Worm (Caenorhabditis elegans) whole organism, midembryonic: ENCODE measurements around the gene his-31.

Experiments used
- T22C8.4 ChIP-seq: fragments of 200-800 bp; sonication (Bioruptor generic); IDR thresholded peaks from 2 replicates; pipeline ENCODE4 v1.3.6; 2022; ENCODE audit warnings: missing genetic modification characterization, missing compliant biosample characterization
- cog-1 ChIP-seq: sonication (generic microtip); optimal IDR thresholded peaks from 2 replicates; lab custom pipeline; 2016; ENCODE audit warnings: missing genetic modification characterization, missing compliant biosample characterization
- flt-1 ChIP-seq: fragments of 200-800 bp; sonication (Bioruptor generic); IDR thresholded peaks from 2 replicates; pipeline ENCODE4 v1.3.6; 2022; ENCODE audit warnings: missing genetic modification characterization, missing compliant biosample characterization
- klf-2 ChIP-seq: fragments of 200-800 bp; sonication (Bioruptor generic); conservative IDR thresholded peaks from 2 replicates; pipeline ENCODE4 v1.3.6; 2022; ENCODE audit warnings: missing genetic modification reagents, missing genetic modification characterization, missing compliant biosample characterization
- ref-1 ChIP-seq: fragments of 200-800 bp; sonication (Bioruptor generic); conservative IDR thresholded peaks from 2 replicates; pipeline ENCODE4 v1.3.6; 2022; ENCODE audit warnings: missing genetic modification reagents, missing genetic modification characterization, missing compliant biosample characterization
- tab-1 ChIP-seq: fragments of 200-800 bp; sonication (Bioruptor generic); IDR thresholded peaks from 2 replicates; pipeline ENCODE4 v1.3.6; 2022; ENCODE audit warnings: missing genetic modification characterization, missing compliant biosample characterization
- ztf-23 ChIP-seq: fragments of 200-800 bp; sonication (Bioruptor generic); IDR thresholded peaks from 2 replicates; pipeline ENCODE4 v1.3.6; 2022; ENCODE audit warnings: missing genetic modification reagents, missing genetic modification characterization, missing compliant biosample characterization
- ztf-29 ChIP-seq: fragments of 200-800 bp; sonication (Bioruptor generic); IDR thresholded peaks from 2 replicates; pipeline ENCODE4 v1.3.6; 2022; ENCODE audit warnings: missing genetic modification reagents, missing genetic modification characterization, missing compliant biosample characterization

DNA sequence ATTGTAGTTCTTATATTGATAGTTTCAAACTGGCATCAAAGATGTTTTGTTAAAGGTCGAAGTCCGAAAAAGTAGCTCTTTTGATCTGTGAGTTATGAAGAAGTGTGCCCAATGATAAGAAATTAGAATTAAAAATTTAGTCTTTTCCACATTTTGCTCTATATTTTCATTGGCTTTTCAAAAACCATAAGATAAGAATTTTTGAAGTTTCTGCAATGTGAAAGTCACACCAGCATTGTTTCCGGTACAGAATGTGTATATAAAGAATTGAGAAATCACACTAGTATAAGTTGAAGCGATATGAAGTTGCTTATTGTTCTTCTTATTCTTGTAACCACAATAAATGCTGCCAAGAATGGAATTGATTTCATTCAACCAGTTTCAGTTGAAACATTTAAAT lies 1.3 kb downstream of the his-31 start, which contains the start of gene lys-10:
- TF ChIP-seq flt-1: no peak
- no peak for TF ChIP-seq tab-1 (GFP tag; lab: Robert Waterston, UW)
- no peak for TF ChIP-seq ztf-23
- TF ChIP-seq klf-2: no peak
- no peak for TF ChIP-seq cog-1 (tag; lab: Kevin White, UChicago)
- no peak for TF ChIP-seq ref-1
- no peak for TF ChIP-seq ztf-29 (GFP tag; lab: Robert Waterston, UW)
- TF ChIP-seq T22C8.4: no peak
